Worm (Caenorhabditis elegans) whole organism, L4/young adult: ENCODE results near the gene F15G9.2.

ENCODE experiments used
- W03F9.2 ChIP-seq: fragments of 150-350 bp; optimal IDR thresholded peaks from 2 replicates; lab custom pipeline; 2014; ENCODE audit warnings: missing biosample characterization, missing genetic modification characterization
- dao-5 ChIP-seq: sonication (generic microtip); optimal IDR thresholded peaks from 2 replicates; lab custom pipeline; 2016; ENCODE audit warnings: missing genotype, missing genetic modification characterization, moderate library complexity, missing compliant biosample characterization
- him-1 ChIP-seq: sonication (generic microtip); optimal IDR thresholded peaks from 2 replicates; lab custom pipeline; 2016; ENCODE audit warnings: missing genotype, missing genetic modification reagents, missing genetic modification characterization, missing compliant biosample characterization

- TF ChIP-seq him-1 (no peak), dao-5 (no peak), W03F9.2 (no peak)
Measured at ce11 chrX:9706084-9706483, 7.4 kb downstream of the F15G9.2 start, which contains the start of gene F15G9.1.
